Worm (Caenorhabditis elegans) whole organism, L4 larva: ENCODE data around the gene act-2.

Source experiments
- F10B5.3 ChIP-seq: sonication (generic microtip); optimal IDR thresholded peaks from 2 replicates; lab custom pipeline; 2016; ENCODE audit warnings: mild to moderate bottlenecking, missing genetic modification characterization, missing compliant biosample characterization
- F26F4.8 ChIP-seq: fragments of 200-800 bp; sonication (Bioruptor generic); conservative IDR thresholded peaks from 2 replicates; pipeline ENCODE4 v1.3.6; 2022; ENCODE audit warnings: missing genetic modification characterization, missing compliant biosample characterization
- F37D6.2 ChIP-seq: sonication (generic microtip); optimal IDR thresholded peaks from 2 replicates; lab custom pipeline; 2016; ENCODE audit warnings: mild to moderate bottlenecking, missing genetic modification characterization, missing compliant biosample characterization
- F49E8.2 ChIP-seq: sonication (generic microtip); optimal IDR thresholded peaks from 2 replicates; lab custom pipeline; 2016; ENCODE audit warnings: missing compliant biosample characterization, mild to moderate bottlenecking, missing genetic modification characterization, borderline replicate concordance
- R02D3.7 ChIP-seq: fragments of 150-350 bp; sonication (generic microtip); optimal IDR thresholded peaks from 3 replicates; lab custom pipeline; 2014; ENCODE audit warnings: missing biosample characterization, missing genetic modification characterization
- T26A8.4 ChIP-seq: fragments of 200-800 bp; sonication (Bioruptor generic); IDR thresholded peaks from 2 replicates; pipeline ENCODE4 v1.3.6; 2022; ENCODE audit warnings: missing genetic modification characterization, missing compliant biosample characterization
- Y48G9A.11 ChIP-seq: fragments of 200-800 bp; sonication (Bioruptor generic); IDR thresholded peaks from 2 replicates; pipeline ENCODE4 v1.3.6; 2022; ENCODE audit warnings: missing genetic modification reagents, missing genetic modification characterization, missing compliant biosample characterization
- ZK337.2 ChIP-seq: fragments of 200-800 bp; sonication (Bioruptor generic); IDR thresholded peaks from 2 replicates; pipeline ENCODE4 v1.3.6; 2022; ENCODE audit warnings: missing genetic modification reagents, missing genetic modification characterization, missing compliant biosample characterization
- aly-2 ChIP-seq: sonication (generic microtip); optimal IDR thresholded peaks from 2 replicates; lab custom pipeline; 2018; ENCODE audit warnings: missing biosample characterization, missing genetic modification characterization
- ama-1 ChIP-seq: fragments of 150-350 bp; optimal IDR thresholded peaks from 2 replicates; lab custom pipeline; 2014; ENCODE audit warnings: inconsistent platforms, mixed read lengths
- attf-4 ChIP-seq: sonication (generic microtip); optimal IDR thresholded peaks from 3 replicates; lab custom pipeline; 2017; ENCODE audit warnings: missing biosample characterization, missing genetic modification characterization
- ceh-20 ChIP-seq: fragments of 200-800 bp; sonication (Bioruptor generic); IDR thresholded peaks from 2 replicates; pipeline ENCODE4 v1.3.6; 2022; ENCODE audit warnings: missing genetic modification reagents, missing genetic modification characterization, missing compliant biosample characterization
- dmd-6 ChIP-seq: fragments of 200-800 bp; sonication (Bioruptor generic); IDR thresholded peaks from 2 replicates; pipeline ENCODE4 v1.3.6; 2022; ENCODE audit warnings: missing genetic modification reagents, missing genetic modification characterization, missing compliant biosample characterization
- dmd-8 ChIP-seq: fragments of 200-800 bp; sonication (Bioruptor generic); IDR thresholded peaks from 2 replicates; pipeline ENCODE4 v1.3.6; 2022; ENCODE audit warnings: missing genetic modification characterization, missing compliant biosample characterization
- duxl-1 ChIP-seq: sonication (generic microtip); optimal IDR thresholded peaks from 2 replicates; lab custom pipeline; 2016; ENCODE audit warnings: mild to moderate bottlenecking, missing genetic modification characterization, moderate library complexity, missing compliant biosample characterization; ENCODE audit not compliant: poor library complexity
- egl-27 ChIP-seq: sonication (generic microtip); optimal IDR thresholded peaks from 3 replicates; lab custom pipeline; 2017; ENCODE audit warnings: missing biosample characterization, missing genetic modification reagents, missing genetic modification characterization
- hif-1 ChIP-seq, 2 experiments: sonication (generic microtip); optimal IDR thresholded peaks; 2 replicates each; lab custom pipeline; 2016 to 2017; ENCODE audit warnings: missing compliant biosample characterization in 2 of 2, missing genetic modification characterization in 2 of 2, missing genetic modification reagents in 2 of 2, missing genotype in 2 of 2, mild to moderate bottlenecking in 1 of 2
- hlh-30 ChIP-seq: sonication (generic microtip); optimal IDR thresholded peaks from 2 replicates; lab custom pipeline; 2017; ENCODE audit warnings: antibody characterized with exemption, mild to moderate bottlenecking, missing genetic modification characterization, missing compliant biosample characterization; ENCODE audit not compliant: insufficient read depth
- hmg-1.1 ChIP-seq: fragments of 200-800 bp; sonication (Bioruptor generic); IDR thresholded peaks from 2 replicates; pipeline ENCODE4 v1.3.6; 2022; ENCODE audit warnings: missing genetic modification reagents, missing genetic modification characterization, missing compliant biosample characterization
- lim-7 ChIP-seq: fragments of 200-800 bp; sonication (Bioruptor generic); IDR thresholded peaks from 2 replicates; pipeline ENCODE4 v1.3.6; 2022; ENCODE audit warnings: missing genetic modification characterization, missing compliant biosample characterization
- lin-1 ChIP-seq: fragments of 200-800 bp; sonication (Bioruptor generic); IDR thresholded peaks from 2 replicates; pipeline ENCODE4 v1.3.6; 2022; ENCODE audit warnings: missing genetic modification reagents, missing genetic modification characterization, missing compliant biosample characterization
- lin-13 ChIP-seq: fragments of 150-350 bp; optimal IDR thresholded peaks from 2 replicates; lab custom pipeline; 2014; ENCODE audit warnings: missing biosample characterization, missing genetic modification reagents, missing genetic modification characterization
- lin-29 ChIP-seq: fragments of 200-800 bp; sonication (Bioruptor generic); IDR thresholded peaks from 2 replicates; pipeline ENCODE4 v1.3.6; 2022; ENCODE audit warnings: missing genetic modification reagents, missing genetic modification characterization, missing compliant biosample characterization
- lin-38 ChIP-seq: fragments of 200-800 bp; sonication (Bioruptor generic); IDR thresholded peaks from 2 replicates; pipeline ENCODE4 v1.3.6; 2022; ENCODE audit warnings: missing genetic modification reagents, missing genetic modification characterization, missing compliant biosample characterization
- madf-5 ChIP-seq, 2 experiments: fragments of 200-800 bp; sonication (Bioruptor generic); IDR thresholded peaks; 2 replicates each; pipeline ENCODE4 v1.3.6; 2022; ENCODE audit warnings: missing compliant biosample characterization in 2 of 2, missing genetic modification characterization in 2 of 2
- madf-9 ChIP-seq: fragments of 200-800 bp; sonication (Bioruptor generic); conservative IDR thresholded peaks from 2 replicates; pipeline ENCODE4 v1.3.6; 2022; ENCODE audit warnings: missing genetic modification reagents, missing genetic modification characterization, missing compliant biosample characterization
- mep-1 ChIP-seq: fragments of 150-350 bp; sonication (generic microtip); optimal IDR thresholded peaks from 3 replicates; lab custom pipeline; 2014; ENCODE audit warnings: missing biosample characterization, missing genetic modification characterization
- mes-2 ChIP-seq: sonication (generic microtip); optimal IDR thresholded peaks from 2 replicates; lab custom pipeline; 2016; ENCODE audit warnings: missing genotype, mild to moderate bottlenecking, missing genetic modification characterization, missing compliant biosample characterization; ENCODE audit not compliant: poor library complexity, severe bottlenecking
- mxl-3 ChIP-seq: fragments of 200-800 bp; sonication (Bioruptor generic); optimal IDR thresholded peaks from 2 replicates; lab custom pipeline; 2018; ENCODE audit warnings: mild to moderate bottlenecking, missing genetic modification characterization, missing compliant biosample characterization
- nhr-237 ChIP-seq: sonication (generic microtip); optimal IDR thresholded peaks from 2 replicates; lab custom pipeline; 2017; ENCODE audit warnings: missing biosample characterization, missing genetic modification characterization
- nhr-6 ChIP-seq: fragments of 150-350 bp; optimal IDR thresholded peaks from 2 replicates; lab custom pipeline; 2014; ENCODE audit warnings: missing biosample characterization, missing genetic modification characterization
- nhr-76 ChIP-seq: fragments of 150-350 bp; optimal IDR thresholded peaks from 2 replicates; lab custom pipeline; 2014; ENCODE audit warnings: missing biosample characterization, missing genetic modification characterization
- nhr-77 ChIP-seq: fragments of 150-350 bp; optimal IDR thresholded peaks from 2 replicates; lab custom pipeline; 2014; ENCODE audit warnings: missing biosample characterization, missing genetic modification characterization
- sdz-12 ChIP-seq: fragments of 200-800 bp; sonication (Bioruptor generic); optimal IDR thresholded peaks from 2 replicates; lab custom pipeline; 2018; ENCODE audit warnings: mild to moderate bottlenecking, missing genetic modification characterization, missing compliant biosample characterization
- set-16 ChIP-seq: fragments of 200-800 bp; sonication (Bioruptor generic); IDR thresholded peaks from 2 replicates; pipeline ENCODE4 v1.3.6; 2022; ENCODE audit warnings: missing genetic modification reagents, missing genetic modification characterization, missing compliant biosample characterization
- snpc-1.2 ChIP-seq: fragments of 200-800 bp; sonication (Bioruptor generic); IDR thresholded peaks from 2 replicates; pipeline ENCODE4 v1.3.6; 2022; ENCODE audit warnings: missing genetic modification reagents, missing genetic modification characterization, missing compliant biosample characterization
- snpc-4 ChIP-seq: fragments of 150-350 bp; optimal IDR thresholded peaks from 2 replicates; lab custom pipeline; 2014; ENCODE audit warnings: missing biosample characterization, missing genetic modification characterization
- tag-97 ChIP-seq: fragments of 200-800 bp; sonication (Bioruptor generic); IDR thresholded peaks from 2 replicates; pipeline ENCODE4 v1.3.6; 2022; ENCODE audit warnings: missing genetic modification characterization, missing compliant biosample characterization
- unc-62 ChIP-seq, 3 experiments: fragments of 150-350 bp in 1 of 3; sonication (generic microtip); optimal IDR thresholded peaks in 2 of 3; peaks in 1 of 3; 1 replicate in 1 of 3; 2 replicates in 2 of 3; lab custom pipeline; 2014 to 2017; ENCODE audit warnings: missing biosample characterization in 3 of 3, missing genetic modification characterization in 3 of 3, missing genetic modification reagents in 3 of 3, missing genotype in 1 of 3
- vab-7 ChIP-seq: fragments of 200-800 bp; sonication (Bioruptor generic); IDR thresholded peaks from 2 replicates; pipeline ENCODE4 v1.3.6; 2022; ENCODE audit warnings: missing genetic modification reagents, missing genetic modification characterization, missing compliant biosample characterization
- zag-1 ChIP-seq: fragments of 150-350 bp; optimal IDR thresholded peaks from 2 replicates; lab custom pipeline; 2014; ENCODE audit warnings: missing biosample characterization, missing genetic modification characterization
- ztf-11 ChIP-seq: fragments of 150-350 bp; optimal IDR thresholded peaks from 2 replicates; lab custom pipeline; 2014; ENCODE audit warnings: missing biosample characterization, missing genetic modification characterization
- ztf-7 ChIP-seq: fragments of 150-350 bp; optimal IDR thresholded peaks from 2 replicates; lab custom pipeline; 2014; ENCODE audit warnings: missing biosample characterization, missing genetic modification characterization

The act-2 gene

ce11 chrV:11076403-11076802 lies 1.6 kb downstream of the act-2 start (continued):
- TF ChIP-seq F10B5.3 (tag; lab: Kevin White, UChicago) (no peak), dmd-8 (GFP tag; lab: Robert Waterston, UW) (peak; percentile 81; the same call in 1 of the 2 replicates), hlh-30 (tag; lab: Kevin White, UChicago) (peak; percentile 22), nhr-237 (tag; lab: Kevin White, UChicago) (no peak), aly-2 (tag; lab: Kevin White, UChicago) (peak; percentile 25), lin-13 (GFP tag; lab: Kevin White, UChicago) (peak; percentile 50), lim-7 (GFP tag; lab: Robert Waterston, UW) (peak; percentile 57), dmd-6 (peak; percentile 22; the same call in 1 of the 2 replicates), set-16 (GFP tag; lab: Robert Waterston, UW) (no peak), zag-1 (no peak), mes-2 (tag; lab: Kevin White, UChicago) (no peak), madf-5 (GFP tag; IDR thresholded peaks at IDR 0.05; lab: Robert Waterston, UW) (peak in 1 of 2 experiments; percentile 83; a peak in 2 of 4 replicates), hmg-1.1 (0 out of 2 replicates have a peak, but pooled peaks have one; percentile 26), F49E8.2 (tag; lab: Kevin White, UChicago) (peak; percentile 93)

ce11 chrV:11076028-11076402 lies 1.9 kb downstream of the act-2 start:
- TF ChIP-seq ama-1 (lab: Kevin White, UChicago) (no peak), snpc-4 (tag; lab: Kevin White, UChicago) (no peak), tag-97 (0 out of 2 replicates have a peak, but pooled peaks have one; percentile 39), F10B5.3 (tag; lab: Kevin White, UChicago) (peak; percentile 16), attf-4 (tag; lab: Kevin White, UChicago) (no peak), snpc-1.2 (GFP tag; lab: Robert Waterston, UW) (no peak), mep-1 (no peak), T26A8.4 (0 out of 2 replicates have a peak, but pooled peaks have one; percentile 48), ZK337.2 (GFP tag; lab: Robert Waterston, UW) (no peak), R02D3.7 (tag; lab: Kevin White, UChicago) (no peak)

ce11 chrV:11075209-11076027 lies 2.5 kb downstream of the act-2 start:
- TF ChIP-seq hif-1 (tag; optimal IDR thresholded peaks at IDR 0.05; lab: Kevin White, UChicago) (peak in 1 of 2 experiments; percentile 29), madf-9 (GFP tag; lab: Robert Waterston, UW) (no peak), Y48G9A.11 (GFP tag; lab: Robert Waterston, UW) (peak; percentile 54; the same call in 1 of the 2 replicates), F49E8.2 (tag; lab: Kevin White, UChicago) (no peak), unc-62 (GFP tag; optimal IDR thresholded peaks at IDR 0.05 in 1 of 2; lab: Kevin White, UChicago) (peak in 1 of 2 experiments; percentile 93), unc-62 (tag; optimal IDR thresholded peaks at IDR 0.05; lab: Kevin White, UChicago) (no peak), hlh-30 (tag; lab: Kevin White, UChicago) (peak; percentile 65), mxl-3 (GFP tag; lab: Kevin White, UChicago) (peak; percentile 67), lin-1 (GFP tag; lab: Robert Waterston, UW) (no peak), ceh-20 (GFP tag; lab: Robert Waterston, UW) (no peak), ztf-7 (tag; lab: Kevin White, UChicago) (no peak), nhr-6 (tag; lab: Kevin White, UChicago) (no peak), lin-38 (GFP tag; lab: Robert Waterston, UW) (peak; percentile 42), mep-1 (peak; percentile 27), lin-29 (GFP tag; lab: Robert Waterston, UW) (no peak; the same call in 1 of the 2 replicates), F37D6.2 (tag; lab: Kevin White, UChicago) (peak; percentile 4), vab-7 (GFP tag; lab: Robert Waterston, UW) (no peak), nhr-77 (no peak), set-16 (GFP tag; lab: Robert Waterston, UW) (peak; percentile 61), mes-2 (tag; lab: Kevin White, UChicago) (peak; percentile 39), duxl-1 (no peak), ztf-11 (tag; lab: Kevin White, UChicago) (no peak), nhr-76 (tag; lab: Kevin White, UChicago) (no peak), sdz-12 (GFP tag; lab: Kevin White, UChicago) (no peak), snpc-1.2 (GFP tag; lab: Robert Waterston, UW) (no peak), egl-27 (tag; lab: Kevin White, UChicago) (no peak), lin-13 (GFP tag; lab: Kevin White, UChicago) (no peak), zag-1 (no peak), F26F4.8 (no peak), lim-7 (GFP tag; lab: Robert Waterston, UW) (no peak), aly-2 (tag; lab: Kevin White, UChicago) (no peak)
